Worm (Caenorhabditis elegans) whole organism, young adult: ENCODE results near the gene F59F5.3.
A peak's percentile ranks its signal among the peaks of the same experiment; 100 is the strongest.

Source experiments
- B0035.1 ChIP-seq: sonication (generic microtip); optimal IDR thresholded peaks from 2 replicates; lab custom pipeline; 2016; ENCODE audit warnings: missing genetic modification characterization, mild to moderate bottlenecking, missing compliant biosample characterization, missing genotype, missing genetic modification reagents
- F55B11.4 ChIP-seq: sonication (generic microtip); optimal IDR thresholded peaks from 2 replicates; lab custom pipeline; 2016; ENCODE audit warnings: missing compliant biosample characterization, missing genetic modification characterization, borderline replicate concordance; ENCODE audit not compliant: insufficient read depth
- F57A8.1 ChIP-seq: fragments of 200-800 bp; sonication (Bioruptor generic); optimal IDR thresholded peaks from 2 replicates; lab custom pipeline; 2018; ENCODE audit warnings: mild to moderate bottlenecking, missing genetic modification characterization, moderate library complexity, missing compliant biosample characterization
- K11D2.4 ChIP-seq: fragments of 200-800 bp; sonication (Bioruptor generic); IDR thresholded peaks from 2 replicates; pipeline ENCODE4 v1.3.6; 2022; ENCODE audit warnings: missing genetic modification reagents, missing genetic modification characterization, missing compliant biosample characterization
- K12H6.12 ChIP-seq: fragments of 200-800 bp; sonication (Bioruptor generic); optimal IDR thresholded peaks from 2 replicates; lab custom pipeline; 2018; ENCODE audit warnings: mild to moderate bottlenecking, missing genetic modification characterization, missing compliant biosample characterization
- T07F8.4 ChIP-seq: sonication (generic microtip); optimal IDR thresholded peaks from 2 replicates; lab custom pipeline; 2016; ENCODE audit warnings: mild to moderate bottlenecking, missing genetic modification characterization, moderate library complexity, missing compliant biosample characterization
- Y95B8A.8 ChIP-seq: fragments of 200-800 bp; sonication (Bioruptor generic); IDR thresholded peaks from 2 replicates; pipeline ENCODE4 v1.3.6; 2022; ENCODE audit warnings: missing genetic modification reagents, missing genetic modification characterization, missing compliant biosample characterization
- akir-1 ChIP-seq: fragments of 200-800 bp; sonication (Bioruptor generic); optimal IDR thresholded peaks from 2 replicates; lab custom pipeline; 2018; ENCODE audit warnings: mild to moderate bottlenecking, missing genetic modification characterization, moderate library complexity, missing compliant biosample characterization
- aptf-2 ChIP-seq: fragments of 200-800 bp; sonication (Bioruptor generic); conservative IDR thresholded peaks from 2 replicates; pipeline ENCODE4 v1.3.6; 2022; ENCODE audit warnings: missing genetic modification reagents, missing genetic modification characterization, missing compliant biosample characterization
- aptf-3 ChIP-seq: fragments of 200-800 bp; sonication (Bioruptor generic); IDR thresholded peaks from 2 replicates; pipeline ENCODE4 v1.3.6; 2022; ENCODE audit warnings: missing genetic modification characterization, missing compliant biosample characterization
- cebp-1 ChIP-seq, 2 experiments: fragments of 200-800 bp in 1 of 2; sonication (Bioruptor generic) in 1 of 2; sonication (generic microtip) in 1 of 2; IDR thresholded peaks in 1 of 2; optimal IDR thresholded peaks in 1 of 2; 2 replicates each; pipeline versions ENCODE4 v1.3.6 to Lab custom; 2017 to 2022; ENCODE audit warnings: missing compliant biosample characterization in 2 of 2, missing genetic modification characterization in 2 of 2, mild to moderate bottlenecking in 1 of 2, missing genetic modification reagents in 1 of 2, moderate library complexity in 1 of 2
- ceh-40 ChIP-seq: fragments of 200-800 bp; sonication (Bioruptor generic); IDR thresholded peaks from 2 replicates; pipeline ENCODE4 v1.3.6; 2022; ENCODE audit warnings: missing genetic modification characterization, missing compliant biosample characterization
- ceh-58 ChIP-seq: fragments of 200-800 bp; sonication (Bioruptor generic); IDR thresholded peaks from 2 replicates; pipeline ENCODE4 v1.3.6; 2022; ENCODE audit warnings: missing genetic modification characterization, missing compliant biosample characterization
- ceh-79 ChIP-seq: sonication (generic microtip); optimal IDR thresholded peaks from 2 replicates; lab custom pipeline; 2017; ENCODE audit warnings: mild to moderate bottlenecking, missing genetic modification characterization, missing compliant biosample characterization
- ceh-91 ChIP-seq: fragments of 200-800 bp; sonication (Bioruptor generic); IDR thresholded peaks from 2 replicates; pipeline ENCODE4 v1.3.6; 2022; ENCODE audit warnings: missing genetic modification reagents, missing genetic modification characterization, missing compliant biosample characterization
- egrh-3 ChIP-seq: fragments of 200-800 bp; sonication (Bioruptor generic); IDR thresholded peaks from 2 replicates; pipeline ENCODE4 v1.3.6; 2022; ENCODE audit warnings: missing genetic modification reagents, missing genetic modification characterization, missing compliant biosample characterization
- fkh-3 ChIP-seq: sonication (generic microtip); optimal IDR thresholded peaks from 2 replicates; lab custom pipeline; 2016; ENCODE audit warnings: mild to moderate bottlenecking, missing genetic modification characterization, missing compliant biosample characterization
- gei-17 ChIP-seq: fragments of 200-800 bp; sonication (Bioruptor generic); optimal IDR thresholded peaks from 2 replicates; lab custom pipeline; 2018; ENCODE audit warnings: mild to moderate bottlenecking, missing genetic modification characterization, missing compliant biosample characterization
- hmg-1.2 ChIP-seq: fragments of 200-800 bp; sonication (Bioruptor generic); IDR thresholded peaks from 2 replicates; pipeline ENCODE4 v1.3.6; 2022; ENCODE audit warnings: missing genetic modification reagents, missing genetic modification characterization, missing compliant biosample characterization
- hmg-20 ChIP-seq: fragments of 200-800 bp; sonication (Bioruptor generic); IDR thresholded peaks from 2 replicates; pipeline ENCODE4 v1.3.6; 2022; ENCODE audit warnings: missing genetic modification reagents, missing genetic modification characterization, missing compliant biosample characterization
- hrde-1 ChIP-seq: sonication (generic microtip); optimal IDR thresholded peaks from 2 replicates; lab custom pipeline; 2016; ENCODE audit warnings: missing genetic modification characterization, mild to moderate bottlenecking, missing compliant biosample characterization, moderate library complexity, missing genotype, missing genetic modification reagents, borderline replicate concordance
- let-607 ChIP-seq, 2 experiments: fragments of 200-800 bp in 1 of 2; sonication (Bioruptor generic) in 1 of 2; sonication (generic microtip) in 1 of 2; optimal IDR thresholded peaks; 2 replicates each; lab custom pipeline; 2016 to 2018; ENCODE audit warnings: mild to moderate bottlenecking in 2 of 2, missing compliant biosample characterization in 2 of 2, missing genetic modification characterization in 2 of 2, moderate library complexity in 2 of 2, missing genotype in 1 of 2
- lin-26 ChIP-seq: fragments of 200-800 bp; sonication (Bioruptor generic); IDR thresholded peaks from 2 replicates; pipeline ENCODE4 v1.3.6; 2022; ENCODE audit warnings: missing genetic modification reagents, missing genetic modification characterization, missing compliant biosample characterization
- lin-54 ChIP-seq: fragments of 200-800 bp; sonication (Bioruptor generic); optimal IDR thresholded peaks from 2 replicates; lab custom pipeline; 2018; ENCODE audit warnings: mild to moderate bottlenecking, missing genetic modification characterization, missing compliant biosample characterization
- nfya-1 ChIP-seq: sonication (generic microtip); optimal IDR thresholded peaks from 2 replicates; lab custom pipeline; 2017; ENCODE audit warnings: antibody characterized with exemption, missing compliant biosample characterization, missing genetic modification characterization, borderline replicate concordance; ENCODE audit not compliant: insufficient read depth
- nfya-2 ChIP-seq: fragments of 200-800 bp; sonication (Bioruptor generic); IDR thresholded peaks from 2 replicates; pipeline ENCODE4 v1.3.6; 2022; ENCODE audit warnings: missing genetic modification reagents, missing genetic modification characterization, missing compliant biosample characterization
- pha-4 ChIP-seq: fragments of 150-350 bp; sonication (generic microtip); optimal IDR thresholded peaks from 2 replicates; lab custom pipeline; 2014; ENCODE audit warnings: missing biosample characterization, missing genetic modification reagents, missing genetic modification characterization
- rcor-1 ChIP-seq: fragments of 200-800 bp; sonication (Bioruptor generic); IDR thresholded peaks from 2 replicates; pipeline ENCODE4 v1.3.6; 2022; ENCODE audit warnings: missing genetic modification reagents, missing genetic modification characterization, missing compliant biosample characterization
- rec-8 ChIP-seq, 2 experiments: sonication (generic microtip); optimal IDR thresholded peaks; 2 replicates each; lab custom pipeline; 2016; ENCODE audit warnings: mild to moderate bottlenecking in 2 of 2, missing genetic modification characterization in 2 of 2, missing genetic modification reagents in 2 of 2, missing genotype in 2 of 2, missing biosample characterization in 1 of 2, missing compliant biosample characterization in 1 of 2, moderate library complexity in 1 of 2
- repo-1 ChIP-seq: sonication (generic microtip); optimal IDR thresholded peaks from 2 replicates; lab custom pipeline; 2017; ENCODE audit warnings: mild to moderate bottlenecking, missing genetic modification characterization, missing compliant biosample characterization
- rpc-1 ChIP-seq, 2 experiments: fragments of 150-350 bp in 1 of 2; sonication (generic microtip) in 1 of 2; optimal IDR thresholded peaks; 2 replicates each; lab custom pipeline; 2014 to 2018; ENCODE audit warnings: missing biosample characterization in 1 of 2, missing genetic modification characterization in 1 of 2, missing genetic modification reagents in 1 of 2, missing genotype in 1 of 2
- sdz-38 ChIP-seq: sonication (generic microtip); optimal IDR thresholded peaks from 2 replicates; lab custom pipeline; 2016; ENCODE audit warnings: missing genotype, missing genetic modification characterization, missing compliant biosample characterization
- sea-2 ChIP-seq: fragments of 200-800 bp; sonication (Bioruptor generic); IDR thresholded peaks from 2 replicates; pipeline ENCODE4 v1.3.6; 2022; ENCODE audit warnings: missing genetic modification characterization, missing compliant biosample characterization
- snpc-1.3 ChIP-seq: sonication (generic microtip); optimal IDR thresholded peaks from 2 replicates; lab custom pipeline; 2017; ENCODE audit warnings: missing genetic modification characterization, mild to moderate bottlenecking, missing compliant biosample characterization, antibody characterized with exemption, moderate library complexity, missing genotype, missing genetic modification reagents; ENCODE audit not compliant: insufficient read depth
- sptf-2 ChIP-seq: fragments of 200-800 bp; sonication (Bioruptor generic); optimal IDR thresholded peaks from 2 replicates; lab custom pipeline; 2018; ENCODE audit warnings: mild to moderate bottlenecking, missing genetic modification characterization, missing compliant biosample characterization
- tbp1 ChIP-seq: fragments of 200-800 bp; sonication (Bioruptor generic); optimal IDR thresholded peaks from 2 replicates; lab custom pipeline; 2018; ENCODE audit warnings: mild to moderate bottlenecking, missing genetic modification characterization, missing compliant biosample characterization
- zfh-2 ChIP-seq: fragments of 200-800 bp; sonication (Bioruptor generic); conservative IDR thresholded peaks from 2 replicates; pipeline ENCODE4 v1.3.6; 2022; ENCODE audit warnings: missing genetic modification reagents, missing genetic modification characterization, missing compliant biosample characterization
- ztf-22 ChIP-seq: fragments of 200-800 bp; sonication (Bioruptor generic); optimal IDR thresholded peaks from 2 replicates; lab custom pipeline; 2018; ENCODE audit warnings: mild to moderate bottlenecking, missing genetic modification characterization, moderate library complexity, missing compliant biosample characterization
- ztf-26 ChIP-seq: sonication (generic microtip); optimal IDR thresholded peaks from 2 replicates; lab custom pipeline; 2017; ENCODE audit warnings: missing genetic modification characterization, missing compliant biosample characterization

Gene F59F5.3

DNA sequence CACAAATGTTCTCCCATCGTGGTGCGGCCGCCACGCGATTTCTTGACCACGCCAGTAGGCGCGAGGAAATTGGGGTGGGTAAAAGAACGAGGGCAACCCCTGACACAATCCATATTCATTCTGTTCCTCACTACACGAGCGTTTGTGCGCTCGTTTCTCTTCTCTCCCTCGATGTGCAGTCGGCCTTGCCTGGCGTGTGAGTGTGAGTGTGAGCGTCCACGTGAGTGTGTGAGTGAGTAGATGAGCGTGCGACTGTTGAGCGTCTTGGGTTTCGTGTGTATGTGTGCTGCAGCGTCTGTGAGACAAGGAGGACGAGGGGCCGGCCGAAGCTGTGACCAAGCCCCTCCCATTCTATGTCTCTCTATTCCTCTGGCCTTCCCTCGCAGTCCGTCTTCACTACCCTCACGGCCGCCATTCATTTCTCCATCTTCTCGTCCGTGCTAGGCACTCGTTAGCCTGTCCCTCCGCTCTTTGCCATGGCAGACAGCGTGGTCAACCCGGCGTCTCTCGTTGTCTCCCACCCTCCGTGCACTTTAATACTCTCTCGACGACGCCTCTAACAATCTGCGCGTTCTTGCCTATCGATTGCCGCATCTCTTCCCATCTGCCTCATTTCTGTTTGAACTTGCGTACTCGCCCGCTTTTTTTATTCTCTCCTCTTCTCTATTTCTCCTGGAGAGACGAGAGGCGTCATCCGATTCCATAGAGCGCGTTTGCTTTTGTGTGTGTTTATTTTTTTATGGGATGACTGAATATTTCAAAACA lies 26.4 kb upstream of the F59F5.3 start (continued):
- peak; percentile 44 to 77 for TF ChIP-seq let-607 (tag; optimal IDR thresholded peaks at IDR 0.05; lab: Kevin White, UChicago)
- TF ChIP-seq rec-8 (tag; optimal IDR thresholded peaks at IDR 0.05; lab: Kevin White, UChicago): peak in 1 of 2 experiments; percentile 29
- no peak for TF ChIP-seq F55B11.4 (tag; lab: Kevin White, UChicago)
- no peak for TF ChIP-seq hrde-1 (tag; lab: Kevin White, UChicago)
- peak; percentile 80 for TF ChIP-seq repo-1
- no peak for TF ChIP-seq rpc-1 (optimal IDR thresholded peaks at IDR 0.05; lab: Kevin White, UChicago)
- TF ChIP-seq rpc-1 (tag; optimal IDR thresholded peaks at IDR 0.05; lab: Kevin White, UChicago): no peak
- no peak for TF ChIP-seq sea-2
- TF ChIP-seq T07F8.4 (tag; lab: Kevin White, UChicago): peak; percentile 29
- peak; percentile 59 for TF ChIP-seq K11D2.4 (GFP tag; lab: Robert Waterston, UW)
- no peak for TF ChIP-seq ceh-58 (GFP tag; lab: Robert Waterston, UW)
- no peak for TF ChIP-seq snpc-1.3 (tag; lab: Kevin White, UChicago)
- TF ChIP-seq ceh-40 (GFP tag; lab: Robert Waterston, UW): no peak
- TF ChIP-seq K12H6.12 (tag; lab: Kevin White, UChicago): peak; percentile 95
- peak; percentile 49 for TF ChIP-seq tbp1 (GFP tag; lab: Kevin White, UChicago)
- TF ChIP-seq nfya-1 (tag; lab: Kevin White, UChicago): no peak
- no peak for TF ChIP-seq akir-1
- TF ChIP-seq ztf-22: peak; percentile 55
- no peak for TF ChIP-seq nfya-2
- TF ChIP-seq sptf-2: peak; percentile 58
- TF ChIP-seq lin-26 (GFP tag; lab: Robert Waterston, UW): peak; percentile 78
- no peak for TF ChIP-seq Y95B8A.8 (GFP tag; lab: Robert Waterston, UW)
- TF ChIP-seq rcor-1 (GFP tag; lab: Robert Waterston, UW): peak; percentile 25
- TF ChIP-seq hmg-1.2 (GFP tag; lab: Robert Waterston, UW): peak; percentile 87; the same call in 1 of the 2 replicates
- TF ChIP-seq cebp-1 (GFP tag; IDR thresholded peaks at IDR 0.05; lab: Robert Waterston, UW): no peak
- peak; percentile 89 for TF ChIP-seq cebp-1 (tag; optimal IDR thresholded peaks at IDR 0.05; lab: Kevin White, UChicago)
- TF ChIP-seq zfh-2 (GFP tag; lab: Robert Waterston, UW): peak; percentile 100
- no peak for TF ChIP-seq lin-54
- TF ChIP-seq gei-17: peak; percentile 88
- peak; percentile 34 for TF ChIP-seq pha-4 (tag; lab: Kevin White, UChicago)
- peak; percentile 86 for TF ChIP-seq egrh-3 (GFP tag; lab: Robert Waterston, UW)
- no peak for TF ChIP-seq fkh-3

DNA sequence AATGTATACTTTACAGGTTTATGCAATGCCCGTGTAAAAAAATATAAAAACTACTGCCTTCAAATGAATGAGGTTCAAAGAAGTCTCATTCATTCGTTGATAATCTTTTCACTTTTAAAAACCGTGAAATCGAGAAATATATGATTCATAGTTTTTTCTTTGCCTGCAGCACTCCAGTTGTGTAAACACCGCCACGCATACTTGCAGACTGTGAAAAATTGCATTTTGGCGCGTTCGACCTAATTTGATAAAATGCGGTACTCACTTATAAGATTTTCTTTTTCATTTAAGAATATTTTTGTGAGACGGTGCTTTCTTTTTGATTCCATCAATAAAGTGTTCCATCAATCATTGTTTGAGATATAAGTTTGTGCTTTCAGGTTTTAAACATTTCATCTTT lies 24.6 kb upstream of the F59F5.3 start:
- TF ChIP-seq ztf-26 (tag; lab: Kevin White, UChicago): no peak
- no peak for TF ChIP-seq ceh-79 (tag; lab: Kevin White, UChicago)
- no peak for TF ChIP-seq ceh-91 (GFP tag; lab: Robert Waterston, UW)
- TF ChIP-seq B0035.1: no peak
- TF ChIP-seq sdz-38: no peak
- no peak for TF ChIP-seq aptf-2 (GFP tag; lab: Robert Waterston, UW)
- TF ChIP-seq ceh-58 (GFP tag; lab: Robert Waterston, UW): no peak
- no peak for TF ChIP-seq hrde-1 (tag; lab: Kevin White, UChicago)
- TF ChIP-seq snpc-1.3 (tag; lab: Kevin White, UChicago): no peak
- TF ChIP-seq aptf-3 (GFP tag; lab: Robert Waterston, UW): no peak
- no peak for TF ChIP-seq zfh-2 (GFP tag; lab: Robert Waterston, UW)
- no peak for TF ChIP-seq F57A8.1
- TF ChIP-seq hmg-20: no peak
